Worm (Caenorhabditis elegans) whole organism, late embryonic: ENCODE measurements around the gene Y43F8C.16.
"Not testable (repeated sequence)": the region's sequence is repeated elsewhere in the genome, so short reads cannot be mapped to it uniquely, and the experiment has no call there.

Source experiments
- K09A11.1 ChIP-seq: sonication (generic microtip); optimal IDR thresholded peaks from 2 replicates; lab custom pipeline; 2017; ENCODE audit warnings: antibody characterized with exemption, mild to moderate bottlenecking, missing genetic modification characterization, missing compliant biosample characterization; ENCODE audit not compliant: insufficient read depth
- Y22D7AL.16 ChIP-seq: sonication (generic microtip); optimal IDR thresholded peaks from 2 replicates; lab custom pipeline; 2016; ENCODE audit warnings: missing genetic modification characterization, missing compliant biosample characterization
- ceh-18 ChIP-seq: sonication (generic microtip); optimal IDR thresholded peaks from 2 replicates; lab custom pipeline; 2016; ENCODE audit warnings: missing genetic modification characterization, missing compliant biosample characterization
- dve-1 ChIP-seq: sonication (generic microtip); optimal IDR thresholded peaks from 2 replicates; lab custom pipeline; 2017; ENCODE audit warnings: antibody characterized with exemption, mild to moderate bottlenecking, missing genetic modification characterization, missing compliant biosample characterization
- ets-4 ChIP-seq: sonication (generic microtip); optimal IDR thresholded peaks from 2 replicates; lab custom pipeline; 2016; ENCODE audit warnings: missing genetic modification characterization, missing compliant biosample characterization
- fkh-10 ChIP-seq: fragments of 150-350 bp; optimal IDR thresholded peaks from 2 replicates; lab custom pipeline; 2014; ENCODE audit warnings: missing biosample characterization, missing genetic modification reagents, missing genetic modification characterization
- fkh-6 ChIP-seq: sonication (generic microtip); optimal IDR thresholded peaks from 2 replicates; lab custom pipeline; 2016; ENCODE audit warnings: missing genetic modification characterization, missing compliant biosample characterization
- lin-11 ChIP-seq: fragments of 200-800 bp; sonication (Bioruptor generic); optimal IDR thresholded peaks from 2 replicates; lab custom pipeline; 2018; ENCODE audit warnings: mild to moderate bottlenecking, missing genetic modification characterization, missing compliant biosample characterization
- madf-2 ChIP-seq: sonication (generic microtip); optimal IDR thresholded peaks from 2 replicates; lab custom pipeline; 2017; ENCODE audit warnings: missing genetic modification characterization, missing compliant biosample characterization
- nhr-11 ChIP-seq: fragments of 150-350 bp; optimal IDR thresholded peaks from 2 replicates; lab custom pipeline; 2014; ENCODE audit warnings: missing biosample characterization, missing genetic modification characterization
- tbx-2 ChIP-seq: sonication (generic microtip); optimal IDR thresholded peaks from 2 replicates; lab custom pipeline; 2016; ENCODE audit warnings: missing genetic modification characterization, missing compliant biosample characterization

- TF ChIP-seq nhr-11 (tag; lab: Kevin White, UChicago); Y22D7AL.16 (tag; lab: Kevin White, UChicago); ceh-18 (tag; lab: Kevin White, UChicago); ets-4 (tag; lab: Kevin White, UChicago); fkh-6 (tag; lab: Kevin White, UChicago); fkh-10; K09A11.1 (tag; lab: Kevin White, UChicago); tbx-2 (tag; lab: Kevin White, UChicago); madf-2 (tag; lab: Kevin White, UChicago); dve-1 (tag; lab: Kevin White, UChicago); lin-11 (tag; lab: Kevin White, UChicago): not testable (repeated sequence)
Measured at ce11 chrV:19710514-19710913, 4.8 kb downstream of the Y43F8C.16 start, which contains the start of gene Y43F8C.15.
